Worm (Caenorhabditis elegans) whole organism, L4/young adult: ENCODE results near the gene his-60.

Experiments used
- dao-5 ChIP-seq: sonication (generic microtip); optimal IDR thresholded peaks from 2 replicates; lab custom pipeline; 2016; ENCODE audit warnings: missing genotype, missing genetic modification characterization, moderate library complexity, missing compliant biosample characterization
- him-1 ChIP-seq: sonication (generic microtip); optimal IDR thresholded peaks from 2 replicates; lab custom pipeline; 2016; ENCODE audit warnings: missing genotype, missing genetic modification reagents, missing genetic modification characterization, missing compliant biosample characterization

DNA sequence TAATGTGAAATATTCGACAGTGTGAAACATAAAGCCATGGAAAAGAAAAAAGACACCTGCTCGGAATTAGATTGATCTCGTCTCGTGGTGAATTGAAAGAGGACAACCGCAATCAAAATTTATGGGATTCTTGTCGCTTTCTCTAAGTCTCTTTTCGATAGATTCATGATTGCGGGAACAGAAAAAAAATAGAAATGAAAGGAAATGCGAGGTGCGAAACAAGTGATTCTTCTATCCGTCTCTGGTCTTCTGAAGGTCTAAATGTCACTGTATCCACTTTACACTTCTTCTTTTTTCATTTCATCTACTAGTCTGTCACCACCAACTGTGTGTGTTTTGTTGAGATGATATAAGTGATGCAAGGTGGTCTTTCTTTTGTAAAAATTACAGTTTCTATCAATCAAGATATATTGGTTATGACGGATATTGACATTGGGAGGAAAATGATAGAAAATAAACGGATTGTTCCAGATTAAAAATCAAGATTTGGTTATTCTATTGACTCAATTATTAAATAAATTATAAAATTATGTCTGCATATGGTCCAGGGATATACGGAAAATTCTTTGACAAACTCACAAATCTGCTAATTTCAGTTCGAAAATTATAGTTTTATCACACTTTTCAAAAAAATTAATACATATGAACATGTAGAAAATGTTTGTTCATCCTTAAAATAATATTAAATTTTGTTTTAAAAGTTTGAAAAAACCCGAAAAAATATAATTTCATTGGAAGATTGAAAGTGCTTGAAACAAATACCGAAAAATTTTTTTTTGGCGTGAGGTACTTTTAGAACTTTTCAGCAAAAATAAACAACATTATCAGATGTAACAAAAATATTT lies 42.7 kb upstream of the his-60 start:
- TF ChIP-seq him-1 (tag; lab: Kevin White, UChicago) (no peak), dao-5 (tag; lab: Kevin White, UChicago) (no peak)
